Worm (Caenorhabditis elegans) whole organism, young adult: ENCODE measurements around the gene hpo-10.

Source experiments
- F23B12.7 ChIP-seq: sonication (generic microtip); optimal IDR thresholded peaks from 2 replicates; lab custom pipeline; 2017; ENCODE audit warnings: missing genetic modification characterization, mild to moderate bottlenecking, missing compliant biosample characterization, antibody characterized with exemption, moderate library complexity; ENCODE audit not compliant: insufficient read depth
- F52B5.7 ChIP-seq: sonication (generic microtip); optimal IDR thresholded peaks from 2 replicates; lab custom pipeline; 2016; ENCODE audit warnings: mild to moderate bottlenecking, missing genetic modification characterization, missing compliant biosample characterization
- Y53G8AR.9 ChIP-seq: fragments of 200-800 bp; sonication (Bioruptor generic); conservative IDR thresholded peaks from 2 replicates; pipeline ENCODE4 v1.3.6; 2022; ENCODE audit warnings: missing genetic modification reagents, missing genetic modification characterization, missing compliant biosample characterization
- Y56A3A.18 ChIP-seq: fragments of 200-800 bp; sonication (Bioruptor generic); IDR thresholded peaks from 2 replicates; pipeline ENCODE4 v1.3.6; 2022; ENCODE audit warnings: missing genetic modification reagents, missing genetic modification characterization, missing compliant biosample characterization
- Y95B8A.8 ChIP-seq: fragments of 200-800 bp; sonication (Bioruptor generic); IDR thresholded peaks from 2 replicates; pipeline ENCODE4 v1.3.6; 2022; ENCODE audit warnings: missing genetic modification reagents, missing genetic modification characterization, missing compliant biosample characterization
- ZK185.1 ChIP-seq: sonication (generic microtip); optimal IDR thresholded peaks from 2 replicates; lab custom pipeline; 2016; ENCODE audit warnings: mild to moderate bottlenecking, missing genetic modification characterization, missing compliant biosample characterization; ENCODE audit not compliant: poor library complexity, severe bottlenecking
- aptf-2 ChIP-seq: fragments of 200-800 bp; sonication (Bioruptor generic); conservative IDR thresholded peaks from 2 replicates; pipeline ENCODE4 v1.3.6; 2022; ENCODE audit warnings: missing genetic modification reagents, missing genetic modification characterization, missing compliant biosample characterization
- athp-1 ChIP-seq: sonication (generic microtip); optimal IDR thresholded peaks from 2 replicates; lab custom pipeline; 2017; ENCODE audit warnings: mild to moderate bottlenecking, missing genetic modification characterization, missing compliant biosample characterization
- attf-6 ChIP-seq: fragments of 200-800 bp; sonication (Bioruptor generic); IDR thresholded peaks from 2 replicates; pipeline ENCODE4 v1.3.6; 2022; ENCODE audit warnings: missing genetic modification reagents, missing genetic modification characterization, missing compliant biosample characterization
- cebp-1 ChIP-seq, 2 experiments: fragments of 200-800 bp in 1 of 2; sonication (Bioruptor generic) in 1 of 2; sonication (generic microtip) in 1 of 2; IDR thresholded peaks in 1 of 2; optimal IDR thresholded peaks in 1 of 2; 2 replicates each; pipeline versions ENCODE4 v1.3.6 to Lab custom; 2017 to 2022; ENCODE audit warnings: missing compliant biosample characterization in 2 of 2, missing genetic modification characterization in 2 of 2, mild to moderate bottlenecking in 1 of 2, missing genetic modification reagents in 1 of 2, moderate library complexity in 1 of 2
- ceh-58 ChIP-seq: fragments of 200-800 bp; sonication (Bioruptor generic); IDR thresholded peaks from 2 replicates; pipeline ENCODE4 v1.3.6; 2022; ENCODE audit warnings: missing genetic modification characterization, missing compliant biosample characterization
- ceh-79 ChIP-seq: sonication (generic microtip); optimal IDR thresholded peaks from 2 replicates; lab custom pipeline; 2017; ENCODE audit warnings: mild to moderate bottlenecking, missing genetic modification characterization, missing compliant biosample characterization
- dox-1 ChIP-seq: fragments of 200-800 bp; sonication (Bioruptor generic); IDR thresholded peaks from 2 replicates; pipeline ENCODE4 v1.3.6; 2022; ENCODE audit warnings: missing genetic modification reagents, missing genetic modification characterization, missing compliant biosample characterization
- efl-1 ChIP-seq: fragments of 150-350 bp; optimal IDR thresholded peaks from 2 replicates; lab custom pipeline; 2014; ENCODE audit warnings: missing biosample characterization, missing genetic modification reagents, missing genetic modification characterization
- hlh-12 ChIP-seq: sonication (generic microtip); optimal IDR thresholded peaks from 2 replicates; lab custom pipeline; 2016; ENCODE audit warnings: missing genetic modification characterization, missing compliant biosample characterization
- hmg-1.2 ChIP-seq: fragments of 200-800 bp; sonication (Bioruptor generic); IDR thresholded peaks from 2 replicates; pipeline ENCODE4 v1.3.6; 2022; ENCODE audit warnings: missing genetic modification reagents, missing genetic modification characterization, missing compliant biosample characterization
- lin-54 ChIP-seq: fragments of 200-800 bp; sonication (Bioruptor generic); optimal IDR thresholded peaks from 2 replicates; lab custom pipeline; 2018; ENCODE audit warnings: mild to moderate bottlenecking, missing genetic modification characterization, missing compliant biosample characterization
- lsl-1 ChIP-seq: fragments of 200-800 bp; sonication (Bioruptor generic); optimal IDR thresholded peaks from 2 replicates; lab custom pipeline; 2018; ENCODE audit warnings: mild to moderate bottlenecking, missing genetic modification characterization, moderate library complexity, missing compliant biosample characterization
- madf-3 ChIP-seq: fragments of 200-800 bp; sonication (Bioruptor generic); IDR thresholded peaks from 2 replicates; pipeline ENCODE4 v1.3.6; 2022; ENCODE audit warnings: missing genetic modification reagents, missing genetic modification characterization, missing compliant biosample characterization
- madf-6 ChIP-seq: fragments of 200-800 bp; sonication (Bioruptor generic); IDR thresholded peaks from 2 replicates; pipeline ENCODE4 v1.3.6; 2022; ENCODE audit warnings: missing genetic modification reagents, missing genetic modification characterization, missing compliant biosample characterization
- madf-8 ChIP-seq: fragments of 200-800 bp; sonication (Bioruptor generic); conservative IDR thresholded peaks from 2 replicates; pipeline ENCODE4 v1.3.6; 2022; ENCODE audit warnings: missing genetic modification reagents, missing genetic modification characterization, missing compliant biosample characterization
- nhr-80 ChIP-seq: sonication (generic microtip); optimal IDR thresholded peaks from 2 replicates; lab custom pipeline; 2016; ENCODE audit warnings: missing genetic modification characterization, missing compliant biosample characterization
- nhr-90 ChIP-seq: sonication (generic microtip); optimal IDR thresholded peaks from 2 replicates; lab custom pipeline; 2016; ENCODE audit warnings: missing genotype, mild to moderate bottlenecking, missing genetic modification characterization, missing compliant biosample characterization
- pbrm-1 ChIP-seq: fragments of 200-800 bp; sonication (Bioruptor generic); IDR thresholded peaks from 2 replicates; pipeline ENCODE4 v1.3.6; 2022; ENCODE audit warnings: missing genetic modification reagents, missing genetic modification characterization, missing compliant biosample characterization
- sdz-38 ChIP-seq: sonication (generic microtip); optimal IDR thresholded peaks from 2 replicates; lab custom pipeline; 2016; ENCODE audit warnings: missing genotype, missing genetic modification characterization, missing compliant biosample characterization
- snpc-1.1 ChIP-seq: sonication (generic microtip); optimal IDR thresholded peaks from 2 replicates; lab custom pipeline; 2017; ENCODE audit warnings: missing genetic modification characterization, mild to moderate bottlenecking, missing compliant biosample characterization, antibody characterized with exemption, moderate library complexity, missing genotype, missing genetic modification reagents; ENCODE audit not compliant: insufficient read depth
- snpc-3.4 ChIP-seq: sonication (generic microtip); optimal IDR thresholded peaks from 2 replicates; lab custom pipeline; 2017; ENCODE audit warnings: missing genetic modification characterization, mild to moderate bottlenecking, missing compliant biosample characterization, antibody characterized with exemption, moderate library complexity, missing genotype, missing genetic modification reagents
- tbx-9 ChIP-seq: sonication (generic microtip); optimal IDR thresholded peaks from 2 replicates; lab custom pipeline; 2016; ENCODE audit warnings: borderline replicate concordance, missing genetic modification characterization, inconsistent platforms, missing compliant biosample characterization
- zfh-2 ChIP-seq: fragments of 200-800 bp; sonication (Bioruptor generic); conservative IDR thresholded peaks from 2 replicates; pipeline ENCODE4 v1.3.6; 2022; ENCODE audit warnings: missing genetic modification reagents, missing genetic modification characterization, missing compliant biosample characterization
- zim-3 ChIP-seq: sonication (generic microtip); optimal IDR thresholded peaks from 2 replicates; lab custom pipeline; 2017; ENCODE audit warnings: mild to moderate bottlenecking, missing genetic modification characterization, moderate library complexity, missing compliant biosample characterization
- ztf-26 ChIP-seq: sonication (generic microtip); optimal IDR thresholded peaks from 2 replicates; lab custom pipeline; 2017; ENCODE audit warnings: missing genetic modification characterization, missing compliant biosample characterization

Gene hpo-10

DNA sequence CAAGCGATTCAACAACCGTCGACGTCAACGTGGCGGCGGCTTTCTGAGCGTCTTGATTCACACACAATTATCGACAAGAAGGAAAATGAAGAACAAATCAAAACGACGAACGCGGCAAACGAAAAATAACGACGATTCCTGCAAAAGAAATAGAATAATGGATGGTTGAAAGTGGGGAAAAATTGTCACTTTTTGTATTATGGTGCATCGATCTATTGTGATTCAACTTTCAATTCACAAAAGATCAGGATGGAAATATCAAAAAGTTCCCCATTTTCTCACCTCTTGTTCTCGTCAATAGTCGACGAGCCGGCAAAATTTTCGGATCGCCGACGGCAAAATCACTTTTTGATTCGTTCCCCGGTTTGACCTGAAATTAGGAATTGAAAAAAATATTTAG is 45.9 kb upstream of the hpo-10 start, which contains the start of the genes R12B2.13 and mdt-15:
TSS of gene R12B2.13 (minus strand) at position 101 of the 400 bp plus-strand sequence.
TSS of gene mdt-15 (minus strand) at position 376 of the 400 bp plus-strand sequence.
- TF ChIP-seq Y95B8A.8 (no peak), Y53G8AR.9 (0 out of 2 replicates have a peak, but pooled peaks have one; percentile 41), pbrm-1 (GFP tag; lab: Robert Waterston, UW) (0 out of 2 replicates have a peak, but pooled peaks have one; percentile 26)

DNA sequence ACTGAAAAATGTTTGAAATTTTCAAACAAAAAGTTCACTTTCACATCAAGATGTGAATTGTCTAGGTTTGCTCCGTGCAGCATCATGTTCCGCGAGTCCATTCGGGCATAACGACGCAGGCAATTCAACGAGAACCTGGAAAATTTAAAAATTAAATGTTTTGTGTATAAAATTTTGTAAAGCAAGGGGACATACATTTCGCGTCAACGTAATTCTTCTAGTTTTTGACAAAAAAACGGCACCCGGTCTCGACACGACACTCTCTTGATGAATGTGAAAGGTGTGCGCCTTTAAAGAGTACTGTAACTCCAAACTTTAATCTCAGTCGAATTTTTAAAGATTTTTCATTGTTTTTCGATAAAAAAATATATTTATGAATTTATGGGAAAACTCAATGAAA is 45.2 kb upstream of the hpo-10 start, which contains the start of gene R12B2.6:
TSS of gene R12B2.6 (minus strand) at position 101 of the 400 bp plus-strand sequence.
- TF ChIP-seq nhr-90 (tag; lab: Kevin White, UChicago): no peak
- TF ChIP-seq sdz-38 (tag; lab: Kevin White, UChicago): no peak
- TF ChIP-seq snpc-1.1: no peak
- TF ChIP-seq tbx-9 (tag; lab: Kevin White, UChicago): no peak
- TF ChIP-seq nhr-80 (tag; lab: Kevin White, UChicago): no peak
- peak; percentile 52 for TF ChIP-seq lsl-1 (GFP tag; lab: Kevin White, UChicago)
- TF ChIP-seq F23B12.7: no peak
- TF ChIP-seq ceh-79: no peak
- TF ChIP-seq, all 124 proteins: peak for 1

DNA sequence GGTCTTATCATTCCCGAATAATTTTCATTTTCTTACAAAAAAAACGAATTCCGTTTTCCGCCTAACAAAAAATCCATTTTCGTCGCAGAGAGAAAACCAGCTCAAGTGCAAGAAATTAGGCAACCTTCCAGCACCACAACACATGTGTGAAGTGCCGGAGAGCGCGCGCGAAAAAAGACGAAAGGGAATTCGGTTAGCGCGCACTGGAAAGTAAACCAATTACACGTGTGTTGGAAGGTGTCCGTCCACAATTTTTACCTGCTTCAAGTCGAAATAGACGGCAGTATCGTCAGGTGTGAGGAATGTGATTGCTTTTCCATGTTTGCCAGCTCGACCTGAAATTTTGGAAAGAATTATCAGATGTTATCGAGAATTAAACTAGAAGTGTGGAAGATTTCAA is 44.6 kb upstream of the hpo-10 start:
- TF ChIP-seq efl-1 (GFP tag; lab: Kevin White, UChicago) (peak; percentile 50), ceh-58 (no peak), madf-8 (GFP tag; lab: Robert Waterston, UW) (peak; percentile 22; the same call in 1 of the 2 replicates), athp-1 (tag; lab: Kevin White, UChicago) (no peak), zim-3 (tag; lab: Kevin White, UChicago) (no peak), madf-6 (GFP tag; lab: Robert Waterston, UW) (peak; percentile 42; the same call in 1 of the 2 replicates), madf-3 (no peak), snpc-3.4 (no peak)

DNA sequence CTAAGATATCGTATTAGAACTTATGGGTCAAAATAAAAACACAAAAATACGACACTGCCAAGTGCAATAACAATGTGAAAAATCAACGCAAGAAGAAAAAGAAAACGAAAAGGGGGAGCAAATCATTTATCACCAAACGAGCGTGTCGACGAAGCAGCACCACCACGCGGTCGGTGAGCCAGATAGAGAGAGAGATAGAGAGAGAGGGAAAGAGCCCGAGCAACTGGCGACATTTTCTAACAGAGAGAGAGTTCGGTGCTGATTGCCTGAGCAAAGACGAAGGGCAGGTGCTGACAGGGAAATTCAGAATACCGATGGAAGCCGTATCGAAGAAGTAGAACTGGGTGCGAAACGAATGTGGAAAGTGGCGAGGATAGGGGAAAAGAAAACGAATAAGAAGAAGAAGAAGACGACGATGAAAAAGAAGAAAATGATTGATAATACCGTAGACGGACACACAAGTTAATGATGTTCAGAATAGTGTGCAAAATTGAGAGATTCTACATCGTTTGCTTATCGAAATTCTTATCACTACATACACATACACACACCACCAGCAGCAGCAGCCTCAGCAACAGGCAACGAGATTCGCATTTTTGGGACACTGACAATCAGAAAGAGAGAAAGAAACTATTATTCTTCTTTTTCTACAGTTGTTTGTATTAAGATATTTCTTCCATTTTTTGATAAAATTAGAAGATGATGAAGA is 44.0 kb upstream of the hpo-10 start:
- TF ChIP-seq lin-54 (GFP tag; lab: Kevin White, UChicago) (peak; percentile 8), ZK185.1 (peak; percentile 36), attf-6 (GFP tag; lab: Robert Waterston, UW) (no peak), dox-1 (0 out of 2 replicates have a peak, but pooled peaks have one; percentile 17), Y56A3A.18 (GFP tag; lab: Robert Waterston, UW) (no peak), nhr-80 (tag; lab: Kevin White, UChicago) (peak; percentile 87), hmg-1.2 (GFP tag; lab: Robert Waterston, UW) (no peak), cebp-1 (GFP tag; IDR thresholded peaks at IDR 0.05; lab: Robert Waterston, UW) (no peak), cebp-1 (tag; optimal IDR thresholded peaks at IDR 0.05; lab: Kevin White, UChicago) (peak; percentile 24), hlh-12 (no peak), ztf-26 (tag; lab: Kevin White, UChicago) (peak; percentile 35), snpc-1.1 (no peak), F52B5.7 (no peak), zfh-2 (peak; percentile 69), aptf-2 (GFP tag; lab: Robert Waterston, UW) (no peak)
